Worm (Caenorhabditis elegans): ENCODE data around the gene ceh-87.

DNA sequence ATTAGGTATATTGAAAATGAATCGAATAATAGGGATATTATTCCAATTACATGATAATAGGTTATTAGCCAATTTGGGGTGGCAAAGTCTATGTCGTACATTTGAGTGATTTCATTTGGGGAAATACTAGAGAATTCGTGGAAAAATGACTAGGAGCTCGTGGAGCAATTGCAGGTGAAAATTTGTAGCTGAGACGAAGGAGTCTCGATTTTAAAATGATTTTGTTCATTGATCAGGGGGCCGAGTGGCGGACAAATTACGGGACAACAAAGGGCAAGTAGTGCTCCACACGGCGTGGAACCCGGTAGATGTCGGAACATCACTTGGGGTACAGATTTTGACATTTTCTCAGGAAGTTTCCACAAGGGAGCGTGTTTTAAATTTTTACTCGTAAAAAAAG lies 14.3 kb upstream of the ceh-87 start, which contains the start of gene sri-62:
- TF ChIP-seq snpc-4 (tag; optimal IDR thresholded peaks at IDR 0.05) = no peak
- TF ChIP-seq unc-62 (GFP tag; optimal IDR thresholded peaks at IDR 0.05 in 1 of 2) = no peak
- no peak for TF ChIP-seq unc-62 (tag; optimal IDR thresholded peaks at IDR 0.05)
- TF ChIP-seq nhr-28 (tag; optimal IDR thresholded peaks at IDR 0.05) = no peak
- TF ChIP-seq skn-1 (tag; optimal IDR thresholded peaks at IDR 0.05) = no peak
- TF ChIP-seq rbr-2 (tag; optimal IDR thresholded peaks at IDR 0.05) = no peak
